Worm (Caenorhabditis elegans): ENCODE results near the gene rme-4.

DNA sequence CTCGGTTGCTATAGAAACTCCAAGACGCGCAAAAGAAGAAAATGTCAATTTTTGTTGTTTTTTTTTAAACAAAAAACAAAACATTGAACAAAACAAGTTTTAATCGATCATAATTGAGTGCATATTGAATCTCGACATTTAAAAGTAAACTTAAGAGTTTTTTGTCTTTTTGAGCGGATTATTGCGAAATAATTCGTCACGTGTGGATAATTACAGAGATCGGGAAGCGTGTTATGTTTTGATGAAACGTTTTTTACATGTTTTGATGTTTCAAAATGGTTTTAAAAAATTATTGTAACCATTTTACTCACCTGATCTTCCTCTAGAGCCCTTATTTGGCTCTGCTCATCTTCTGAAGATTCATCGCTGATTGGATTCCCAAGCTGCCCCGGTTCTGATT, 6.4 kb upstream of the rme-4 start:
- TF ChIP-seq aly-2 (tag; optimal IDR thresholded peaks at IDR 0.05) (no peak), hmg-11 (tag; optimal IDR thresholded peaks at IDR 0.05) (no peak), nhr-76 (tag; optimal IDR thresholded peaks at IDR 0.05) (no peak)

All from whole organism, L3 larva.